Fruit fly (Drosophila melanogaster): ENCODE measurements around the gene TP53INP.

dm6 chr3L:4407743-4408142 is 1.0 kb downstream of the TP53INP start:
- TF ChIP-seq EcR (GFP tag; optimal IDR thresholded peaks at IDR 0.05) (no peak), Snoo (tag; optimal IDR thresholded peaks at IDR 0.05) (no peak), CG8301 (tag; optimal IDR thresholded peaks at IDR 0.05) (peak; percentile 60), rn (GFP tag; IDR thresholded peaks at IDR 0.05) (no peak), CG15710 (tag; optimal IDR thresholded peaks at IDR 0.05) (peak; percentile 39), gl (tag; optimal IDR thresholded peaks at IDR 0.05) (no peak), CG9948 (tag; optimal IDR thresholded peaks at IDR 0.05) (peak; percentile 21), CG17806 (tag; optimal IDR thresholded peaks at IDR 0.05) (peak; percentile 21), Ets98B (GFP tag; IDR thresholded peaks at IDR 0.05) (peak; percentile 71), CG8159 (tag; optimal IDR thresholded peaks at IDR 0.05) (peak; percentile 45), CG12605 (GFP tag; IDR thresholded peaks at IDR 0.05) (peak; percentile 60), Pif1B (GFP tag; optimal IDR thresholded peaks at IDR 0.05) (peak; percentile 30), Pif1A (GFP tag; optimal IDR thresholded peaks at IDR 0.05) (peak; percentile 54)

Data from whole organism, pupa.